Worm (Caenorhabditis elegans): ENCODE measurements around the gene F54A3.6.

- no peak for TF ChIP-seq dao-5 (tag; optimal IDR thresholded peaks at IDR 0.05)
- TF ChIP-seq him-1 (tag; optimal IDR thresholded peaks at IDR 0.05), result no peak
- TF ChIP-seq W03F9.2 (tag; optimal IDR thresholded peaks at IDR 0.05), result no peak
Observed at ce11 chrII:2251617-2252016, 19.3 kb upstream of the F54A3.6 start.
